Fruit fly (Drosophila melanogaster): ENCODE results near the gene CG15172.

DNA sequence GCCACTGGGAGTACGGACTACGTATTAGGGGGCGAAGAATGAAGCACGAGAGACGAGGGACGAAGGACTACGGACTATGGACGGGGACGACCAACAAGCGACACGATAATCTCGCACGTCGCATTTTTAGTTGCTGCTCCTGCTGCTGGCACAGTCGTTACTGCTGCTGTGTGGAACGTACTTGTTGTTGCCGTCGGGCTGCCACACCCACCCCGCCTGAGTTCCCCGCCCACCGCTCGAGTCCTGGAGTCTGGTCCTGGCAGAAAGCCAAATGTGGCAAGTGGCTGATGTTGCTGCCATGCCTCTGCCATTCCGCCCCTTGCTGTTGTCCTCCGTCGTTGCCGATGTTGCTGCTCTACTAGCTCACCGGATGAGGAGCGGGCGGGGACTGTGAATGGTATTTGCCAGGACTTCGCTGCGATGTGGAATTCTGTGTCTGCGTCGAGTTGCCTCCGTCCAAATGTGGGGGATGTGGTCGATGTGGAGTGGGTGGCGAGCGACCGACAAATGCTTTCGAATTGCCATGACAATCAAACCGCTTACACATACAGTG lies 9.4 kb upstream of the CG15172 start:
- TF ChIP-seq luna (GFP tag; optimal IDR thresholded peaks at IDR 0.05) = no peak
- TF ChIP-seq stwl (tag; optimal IDR thresholded peaks at IDR 0.05) = no peak
- no peak for TF ChIP-seq CG6683 (GFP tag; optimal IDR thresholded peaks at IDR 0.05)
- TF ChIP-seq Sox102F (GFP tag; optimal IDR thresholded peaks at IDR 0.05) = no peak
- no peak for TF ChIP-seq CG6654 (GFP tag; optimal IDR thresholded peaks at IDR 0.05)
- no peak for TF ChIP-seq trem (tag; optimal IDR thresholded peaks at IDR 0.05)
- no peak for TF ChIP-seq CG17829 (tag; optimal IDR thresholded peaks at IDR 0.05)
